Fruit fly (Drosophila melanogaster) whole organism, adult: Measurements from ENCODE around the gene CG31373.

ENCODE experiments used
- CG1620 ChIP-seq: fragments of 200-800 bp; sonication (Bioruptor generic); optimal IDR thresholded peaks from 2 replicates; lab custom pipeline; 2016; ENCODE audit warnings: missing biosample characterization, missing genetic modification characterization
- CG33017 ChIP-seq: fragments of 200-800 bp; sonication (Bioruptor generic); optimal IDR thresholded peaks from 2 replicates; lab custom pipeline; 2018; ENCODE audit warnings: missing biosample characterization, mild to moderate bottlenecking, missing genetic modification characterization, moderate library complexity
- CG5204 ChIP-seq: fragments of 200-800 bp; sonication (Bioruptor generic); optimal IDR thresholded peaks from 2 replicates; lab custom pipeline; 2016; ENCODE audit warnings: missing biosample characterization, missing genetic modification characterization
- CG7101 ChIP-seq: fragments of 200-800 bp; sonication (Bioruptor generic); optimal IDR thresholded peaks from 2 replicates; lab custom pipeline; 2018; ENCODE audit warnings: missing biosample characterization, mild to moderate bottlenecking, missing genetic modification characterization, moderate library complexity
- Clk ChIP-seq: fragments of 200-800 bp; sonication (Bioruptor generic); optimal IDR thresholded peaks from 2 replicates; lab custom pipeline; 2017; ENCODE audit warnings: missing biosample characterization, missing genetic modification characterization
- Crg-1 ChIP-seq: fragments of 200-800 bp; sonication (Bioruptor generic); optimal IDR thresholded peaks from 2 replicates; lab custom pipeline; 2016; ENCODE audit warnings: missing biosample characterization, missing genetic modification characterization
- Mnt ChIP-seq: fragments of 200-800 bp; sonication (Bioruptor generic); optimal IDR thresholded peaks from 2 replicates; lab custom pipeline; 2016; ENCODE audit warnings: missing biosample characterization, mild to moderate bottlenecking, missing genetic modification characterization
- bab1 ChIP-seq: fragments of 200-800 bp; sonication (Bioruptor generic); optimal IDR thresholded peaks from 3 replicates; lab custom pipeline; 2019; ENCODE audit warnings: missing biosample characterization, mild to moderate bottlenecking, missing genetic modification characterization, moderate library complexity
- cic ChIP-seq: fragments of 200-800 bp; sonication (Bioruptor generic); optimal IDR thresholded peaks from 2 replicates; lab custom pipeline; 2017; ENCODE audit warnings: missing biosample characterization, mild to moderate bottlenecking, missing genetic modification characterization, moderate library complexity
- cnc ChIP-seq, 2 experiments: fragments of >200 bp; optimal IDR thresholded peaks; 2 replicates each; lab custom pipeline; 2017
- kay ChIP-seq: fragments of 200-800 bp; sonication (Bioruptor generic); peaks from one replicate; lab custom pipeline; 2016; ENCODE audit warnings: missing biosample characterization, missing genetic modification characterization, borderline replicate concordance
- ovo ChIP-seq: fragments of 200-800 bp; sonication (Bioruptor generic); optimal IDR thresholded peaks from 2 replicates; lab custom pipeline; 2016; ENCODE audit warnings: missing biosample characterization, missing genetic modification characterization
- pad ChIP-seq: fragments of 200-800 bp; sonication (Bioruptor generic); optimal IDR thresholded peaks from 3 replicates; lab custom pipeline; 2017; ENCODE audit warnings: missing biosample characterization, missing genetic modification characterization, mild to moderate bottlenecking, moderate library complexity, missing genetic modification reagents
- toe ChIP-seq: fragments of 200-800 bp; sonication (Bioruptor generic); optimal IDR thresholded peaks from 2 replicates; lab custom pipeline; 2016; ENCODE audit warnings: missing biosample characterization, missing genetic modification characterization

DNA sequence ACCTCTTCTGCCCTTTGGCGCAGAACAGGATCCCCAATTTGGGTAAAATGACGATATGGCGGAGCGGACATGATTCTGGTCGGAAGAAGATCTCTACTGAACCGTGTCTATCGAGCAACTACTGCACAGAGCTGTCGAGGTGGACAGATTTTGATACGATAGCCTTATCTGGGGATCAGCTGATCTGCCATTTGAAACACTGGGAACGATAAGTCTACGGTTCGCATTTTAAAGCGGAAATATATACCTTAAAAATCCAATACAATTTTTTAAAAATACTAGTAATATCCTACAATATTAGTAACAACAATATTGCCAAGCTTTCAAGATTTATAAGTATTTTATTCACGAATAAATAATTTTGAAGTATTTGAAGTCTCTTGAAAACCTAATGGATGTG, at the start of gene CG31373:
- TF ChIP-seq ovo (GFP tag; lab: Kevin White, UChicago) (no peak), CG33017 (tag; lab: Kevin White, UChicago) (no peak), pad (GFP tag; lab: Kevin White, UChicago) (no peak), CG7101 (no peak), Mnt (GFP tag; lab: Kevin White, UChicago) (no peak), Clk (GFP tag; lab: Kevin White, UChicago) (no peak), cnc (optimal IDR thresholded peaks at IDR 0.05; lab: Kevin White, UChicago) (no peak), kay (GFP tag; lab: Kevin White, UChicago) (no peak), Crg-1 (GFP tag; lab: Kevin White, UChicago) (no peak), bab1 (no peak), toe (GFP tag; lab: Kevin White, UChicago) (no peak), CG5204 (GFP tag; lab: Kevin White, UChicago) (no peak), CG1620 (no peak), cic (GFP tag; lab: Kevin White, UChicago) (no peak)
